Worm (Caenorhabditis elegans) whole organism, mixed stage, embryonic: ENCODE data around the gene mfsd-13.2.

ENCODE experiments used
- blmp-1 ChIP-seq: fragments of 150-350 bp; optimal IDR thresholded peaks from 2 replicates; lab custom pipeline; 2014; ENCODE audit warnings: missing biosample characterization, missing genetic modification characterization
- lsy-2 ChIP-seq: fragments of 150-350 bp; optimal IDR thresholded peaks from 2 replicates; lab custom pipeline; 2014; ENCODE audit warnings: missing biosample characterization, missing genetic modification characterization
- nhr-28 ChIP-seq: fragments of 150-350 bp; optimal IDR thresholded peaks from 2 replicates; lab custom pipeline; 2014; ENCODE audit warnings: missing biosample characterization, missing genetic modification characterization
- nhr-76 ChIP-seq: sonication (generic microtip); optimal IDR thresholded peaks from 2 replicates; lab custom pipeline; 2017; ENCODE audit warnings: missing biosample characterization, missing genetic modification characterization
- snpc-4 ChIP-seq: fragments of 150-350 bp; optimal IDR thresholded peaks from 2 replicates; lab custom pipeline; 2014; ENCODE audit warnings: missing biosample characterization, missing genetic modification characterization
- unc-62 ChIP-seq: fragments of 150-350 bp; optimal IDR thresholded peaks from 2 replicates; lab custom pipeline; 2014; ENCODE audit warnings: missing biosample characterization, missing genetic modification reagents, missing genetic modification characterization

ce11 chrII:7168712-7169111, 3.1 kb upstream of the mfsd-13.2 start, which contains the start of gene col-36:
- TF ChIP-seq blmp-1 (tag; lab: Kevin White, UChicago) = no peak
- no peak for TF ChIP-seq unc-62
- no peak for TF ChIP-seq snpc-4 (tag; lab: Kevin White, UChicago)
- no peak for TF ChIP-seq nhr-28 (tag; lab: Kevin White, UChicago)
- no peak for TF ChIP-seq lsy-2 (tag; lab: Kevin White, UChicago)
- no peak for TF ChIP-seq nhr-76
